Worm (Caenorhabditis elegans) whole organism, L4/young adult: ENCODE results near the gene spe-42.
A peak's percentile ranks its signal among the peaks of the same experiment; 100 is the strongest.

ENCODE experiments used
- dao-5 ChIP-seq: sonication (generic microtip); optimal IDR thresholded peaks from 2 replicates; lab custom pipeline; 2016; ENCODE audit warnings: missing genotype, missing genetic modification characterization, moderate library complexity, missing compliant biosample characterization
- him-1 ChIP-seq: sonication (generic microtip); optimal IDR thresholded peaks from 2 replicates; lab custom pipeline; 2016; ENCODE audit warnings: missing genotype, missing genetic modification reagents, missing genetic modification characterization, missing compliant biosample characterization

ce11 chrV:11782809-11783440, 46.1 kb upstream of the spe-42 start, which contains the start of gene F55A11.11:
- TF ChIP-seq dao-5 (tag; lab: Kevin White, UChicago) (peak; percentile 82), him-1 (peak; percentile 72)
